Worm (Caenorhabditis elegans): Measurements from ENCODE around the gene F53F4.1.
A peak's percentile ranks its signal among the peaks of the same experiment; 100 is the strongest.

The F53F4.1 gene

DNA sequence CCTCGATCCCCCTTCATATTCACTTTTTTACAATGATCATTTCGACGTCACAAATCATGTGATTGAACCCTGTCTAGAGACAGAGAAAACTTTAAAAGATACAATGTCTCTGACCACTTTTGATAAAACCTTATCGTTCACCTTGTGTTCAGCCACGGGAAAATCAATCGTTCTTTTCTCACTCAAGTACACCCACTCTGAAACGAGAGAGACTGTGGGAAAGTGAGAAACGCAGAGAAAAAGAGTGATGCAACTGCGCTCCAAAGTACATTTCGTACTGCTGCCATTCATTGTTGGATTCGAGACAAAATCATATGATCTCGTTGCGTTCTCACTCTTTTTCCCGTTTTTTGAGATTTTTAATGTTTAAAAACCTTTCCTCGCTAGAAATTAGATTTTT lies 19.4 kb upstream of the F53F4.1 start (continued):
- peak; percentile 22 for TF ChIP-seq ceh-82 (tag; optimal IDR thresholded peaks at IDR 0.05)
- TF ChIP-seq ZK546.5 (tag; optimal IDR thresholded peaks at IDR 0.05) = no peak
- no peak for TF ChIP-seq nhr-6 (tag; optimal IDR thresholded peaks at IDR 0.05)
- TF ChIP-seq skn-1 (tag; optimal IDR thresholded peaks at IDR 0.05) = no peak
- peak; percentile 95 for TF ChIP-seq sma-3 (GFP tag; optimal IDR thresholded peaks at IDR 0.05)
- no peak for TF ChIP-seq nhr-12 (tag; optimal IDR thresholded peaks at IDR 0.05)
- TF ChIP-seq lin-11 (tag; optimal IDR thresholded peaks at IDR 0.05) = no peak
- TF ChIP-seq unc-55 (GFP tag; optimal IDR thresholded peaks at IDR 0.05) = peak; percentile 85
- no peak for TF ChIP-seq nhr-10 (tag; optimal IDR thresholded peaks at IDR 0.05)
- TF ChIP-seq aly-2 (tag; optimal IDR thresholded peaks at IDR 0.05) = no peak
- TF ChIP-seq lsy-2 (tag; optimal IDR thresholded peaks at IDR 0.05) = peak; percentile 47 to 91
- peak; percentile 4 for TF ChIP-seq egl-27 (tag; optimal IDR thresholded peaks at IDR 0.05)
- peak; percentile 87 for TF ChIP-seq F13H6.1 (tag; optimal IDR thresholded peaks at IDR 0.05)
- TF ChIP-seq ztf-4 (tag; optimal IDR thresholded peaks at IDR 0.05) = peak; percentile 76

ce11 chrV:13565781-13566180 lies 18.8 kb upstream of the F53F4.1 start, which contains the start of gene slrp-1:
Gene slrp-1 (plus strand): TSS chrV:13565863.
- TF ChIP-seq nhr-237 (tag; optimal IDR thresholded peaks at IDR 0.05) (no peak), C34F6.9 (tag; optimal IDR thresholded peaks at IDR 0.05) (no peak), nhr-21 (tag; optimal IDR thresholded peaks at IDR 0.05) (no peak), mab-5 (tag; optimal IDR thresholded peaks at IDR 0.05) (no peak), nhr-6 (tag; optimal IDR thresholded peaks at IDR 0.05) (no peak), nhr-77 (tag; optimal IDR thresholded peaks at IDR 0.05) (no peak), snpc-4 (tag; optimal IDR thresholded peaks at IDR 0.05) (no peak), unc-55 (GFP tag; optimal IDR thresholded peaks at IDR 0.05) (no peak), nhr-25 (tag; optimal IDR thresholded peaks at IDR 0.05) (no peak), ztf-11 (tag; optimal IDR thresholded peaks at IDR 0.05) (no peak), ceh-16 (tag; optimal IDR thresholded peaks at IDR 0.05) (no peak), unc-39 (tag; optimal IDR thresholded peaks at IDR 0.05) (no peak), sma-3 (GFP tag; optimal IDR thresholded peaks at IDR 0.05) (no peak), unc-62 (GFP tag; optimal IDR thresholded peaks at IDR 0.05) (no peak), F13H6.1 (tag; optimal IDR thresholded peaks at IDR 0.05) (no peak)

DNA sequence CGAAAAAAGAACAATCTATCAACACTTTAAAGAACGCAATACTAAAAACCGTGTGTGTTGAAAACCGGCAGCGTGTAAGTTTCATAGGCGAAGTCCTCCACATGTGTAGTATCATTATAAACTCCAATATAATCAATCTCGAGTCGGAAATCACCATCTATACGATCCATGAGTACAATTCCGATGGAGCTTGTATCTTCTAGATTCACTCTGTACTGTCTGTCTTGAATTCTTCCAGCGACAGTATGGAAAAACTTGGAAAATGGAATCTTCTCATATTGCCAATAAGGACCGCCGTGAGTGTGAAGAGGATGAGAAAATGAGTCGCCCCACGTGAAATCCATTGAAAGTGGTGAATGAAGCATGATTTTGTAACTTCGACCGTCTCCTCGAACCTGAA lies 17.6 kb upstream of the F53F4.1 start:
- TF ChIP-seq peb-1 (tag; optimal IDR thresholded peaks at IDR 0.05) = no peak
- no peak for TF ChIP-seq unc-62 (GFP tag; optimal IDR thresholded peaks at IDR 0.05)
- TF ChIP-seq nhr-25 (tag; optimal IDR thresholded peaks at IDR 0.05) = no peak
- TF ChIP-seq lsy-2 (tag; optimal IDR thresholded peaks at IDR 0.05) = peak in 1 of 2 experiments; percentile 11
- no peak for TF ChIP-seq crh-2 (tag; optimal IDR thresholded peaks at IDR 0.05)
- TF ChIP-seq ceh-16 (tag; optimal IDR thresholded peaks at IDR 0.05) = no peak
- no peak for TF ChIP-seq ztf-1 (GFP tag; conservative IDR thresholded peaks at IDR 0.05)
- TF ChIP-seq egl-27 (tag; optimal IDR thresholded peaks at IDR 0.05) = no peak
- no peak for TF ChIP-seq unc-39 (tag; optimal IDR thresholded peaks at IDR 0.05)
- no peak for TF ChIP-seq nhr-237 (tag; optimal IDR thresholded peaks at IDR 0.05)
- no peak for TF ChIP-seq aly-2 (tag; optimal IDR thresholded peaks at IDR 0.05)
- peak; percentile 25 for TF ChIP-seq sma-3 (GFP tag; optimal IDR thresholded peaks at IDR 0.05)
- TF ChIP-seq nhr-21 (tag; optimal IDR thresholded peaks at IDR 0.05) = peak; percentile 15
- peak; percentile 19 for TF ChIP-seq ama-1 (optimal IDR thresholded peaks at IDR 0.05)
- TF ChIP-seq nhr-10 (tag; optimal IDR thresholded peaks at IDR 0.05) = no peak
- no peak for TF ChIP-seq R02D3.7 (tag; optimal IDR thresholded peaks at IDR 0.05)
- no peak for TF ChIP-seq nhr-11 (tag; optimal IDR thresholded peaks at IDR 0.05)
- no peak for TF ChIP-seq blmp-1 (tag; optimal IDR thresholded peaks at IDR 0.05; ENCODE audit: insufficient read depth)
- TF ChIP-seq nhr-6 (tag; optimal IDR thresholded peaks at IDR 0.05) = no peak
- TF ChIP-seq ceh-82 (tag; optimal IDR thresholded peaks at IDR 0.05) = no peak
- peak; percentile 30 for TF ChIP-seq Y55F3AM.14 (GFP tag; optimal IDR thresholded peaks at IDR 0.05)
- TF ChIP-seq lin-11 (tag; optimal IDR thresholded peaks at IDR 0.05) = no peak
- TF ChIP-seq lin-13 (GFP tag; optimal IDR thresholded peaks at IDR 0.05) = no peak
- no peak for TF ChIP-seq zag-1 (tag; optimal IDR thresholded peaks at IDR 0.05)
- no peak for TF ChIP-seq elt-1 (tag; optimal IDR thresholded peaks at IDR 0.05)
- TF ChIP-seq lin-39 (tag; optimal IDR thresholded peaks at IDR 0.05) = no peak
- TF ChIP-seq nhr-23 (tag; optimal IDR thresholded peaks at IDR 0.05) = no peak
- no peak for TF ChIP-seq nhr-77 (tag; optimal IDR thresholded peaks at IDR 0.05)
- no peak for TF ChIP-seq ZK546.5 (tag; optimal IDR thresholded peaks at IDR 0.05)
- TF ChIP-seq mdl-1 (tag; optimal IDR thresholded peaks at IDR 0.05) = no peak
- no peak for TF ChIP-seq gmeb-1 (tag; optimal IDR thresholded peaks at IDR 0.05)
- TF ChIP-seq ztf-11 (tag; optimal IDR thresholded peaks at IDR 0.05) = no peak
- no peak for TF ChIP-seq nhr-12 (tag; optimal IDR thresholded peaks at IDR 0.05)
- TF ChIP-seq nhr-129 (tag; optimal IDR thresholded peaks at IDR 0.05) = peak; percentile 1
- no peak for TF ChIP-seq skn-1 (tag; optimal IDR thresholded peaks at IDR 0.05)
- TF ChIP-seq C34F6.9 (tag; optimal IDR thresholded peaks at IDR 0.05) = no peak

All from whole organism, L2 larva.